Fruit fly (Drosophila melanogaster): ENCODE data around the gene Idgf3.

Idgf3 gene

dm6 chr2L:16487571-16488276 is 37.0 kb downstream of the Idgf3 start, which contains the start of gene Nepl8:
Gene Nepl8, plus strand, starts transcription at chr2L:16488148.
- no peak for TF ChIP-seq spab (GFP tag; optimal IDR thresholded peaks at IDR 0.05)
- no peak for TF ChIP-seq acj6 (GFP tag; optimal IDR thresholded peaks at IDR 0.05)
- peak; percentile 48 for TF ChIP-seq Sox14 (GFP tag; optimal IDR thresholded peaks at IDR 0.05)
- no peak for TF ChIP-seq Blimp-1 (GFP tag; optimal IDR thresholded peaks at IDR 0.05)
- TF ChIP-seq Hr4 (GFP tag; optimal IDR thresholded peaks at IDR 0.05) = no peak
- TF ChIP-seq CG11294 (GFP tag; IDR thresholded peaks at IDR 0.05) = no peak
- TF ChIP-seq Hr38 (GFP tag; optimal IDR thresholded peaks at IDR 0.05) = no peak
- TF ChIP-seq Met (GFP tag; optimal IDR thresholded peaks at IDR 0.05) = no peak
- peak; percentile 64 for TF ChIP-seq CG6276 (GFP tag; optimal IDR thresholded peaks at IDR 0.05)
- TF ChIP-seq CG6808 (GFP tag; optimal IDR thresholded peaks at IDR 0.05) = peak; percentile 35
- TF ChIP-seq Lpt (GFP tag; optimal IDR thresholded peaks at IDR 0.05) = no peak
- TF ChIP-seq Eip93F (GFP tag; optimal IDR thresholded peaks at IDR 0.05) = no peak
- peak; percentile 17 for TF ChIP-seq CG3032 (tag; optimal IDR thresholded peaks at IDR 0.05)
- no peak for TF ChIP-seq CG32006 (GFP tag; optimal IDR thresholded peaks at IDR 0.05)
- TF ChIP-seq CG9139 (GFP tag; optimal IDR thresholded peaks at IDR 0.05) = peak; percentile 10
- TF ChIP-seq CG1621 (tag; optimal IDR thresholded peaks at IDR 0.05) = no peak
- TF ChIP-seq ss (GFP tag; optimal IDR thresholded peaks at IDR 0.05) = peak; percentile 16 to 66
- peak; percentile 5 for TF ChIP-seq lz (GFP tag; optimal IDR thresholded peaks at IDR 0.05)
- no peak for TF ChIP-seq fd85E (GFP tag; optimal IDR thresholded peaks at IDR 0.05)
- no peak for TF ChIP-seq dac (GFP tag; optimal IDR thresholded peaks at IDR 0.05)
- peak; percentile 22; the same call in 1 of the 2 replicates for TF ChIP-seq CG15336 (GFP tag; IDR thresholded peaks at IDR 0.05)
- 0 out of 3 replicates have a peak, but pooled peaks have one; percentile 20 for TF ChIP-seq CG8119 (GFP tag; IDR thresholded peaks at IDR 0.05)
- TF ChIP-seq OdsH (GFP tag; optimal IDR thresholded peaks at IDR 0.05) = no peak
- TF ChIP-seq pdm3 (GFP tag; optimal IDR thresholded peaks at IDR 0.05) = peak; percentile 7

dm6 chr2L:16491123-16491751 is 40.5 kb downstream of the Idgf3 start, which contains the start of gene Tpr2:
Gene Tpr2, plus strand, starts transcription at chr2L:16491540.
- no peak for TF ChIP-seq fkh (GFP tag; optimal IDR thresholded peaks at IDR 0.05)
- no peak for TF ChIP-seq dac (GFP tag; optimal IDR thresholded peaks at IDR 0.05)
- no peak for TF ChIP-seq CG6163 (GFP tag; IDR thresholded peaks at IDR 0.05)
- TF ChIP-seq ss (GFP tag; optimal IDR thresholded peaks at IDR 0.05) = no peak
- no peak for TF ChIP-seq CG6854 (GFP tag; optimal IDR thresholded peaks at IDR 0.05)
- TF ChIP-seq Lpt (GFP tag; optimal IDR thresholded peaks at IDR 0.05) = peak; percentile 9
- peak; percentile 73 for TF ChIP-seq svp (GFP tag)
- TF ChIP-seq OdsH (GFP tag; optimal IDR thresholded peaks at IDR 0.05) = peak; percentile 21
- TF ChIP-seq lz (GFP tag; optimal IDR thresholded peaks at IDR 0.05) = peak; percentile 55
- no peak for TF ChIP-seq Eip93F (GFP tag; optimal IDR thresholded peaks at IDR 0.05)
- peak; percentile 26 for TF ChIP-seq CG3032 (tag; optimal IDR thresholded peaks at IDR 0.05)
- TF ChIP-seq Ets21C (GFP tag; optimal IDR thresholded peaks at IDR 0.05) = peak; percentile 46
- TF ChIP-seq CG11294 (GFP tag; IDR thresholded peaks at IDR 0.05) = no peak
- TF ChIP-seq Smox (GFP tag; optimal IDR thresholded peaks at IDR 0.05) = peak; percentile 48
- TF ChIP-seq fd59A (GFP tag; optimal IDR thresholded peaks at IDR 0.05) = no peak
- TF ChIP-seq Sox14 (GFP tag; optimal IDR thresholded peaks at IDR 0.05) = peak; percentile 53
- TF ChIP-seq CG6808 (GFP tag; optimal IDR thresholded peaks at IDR 0.05) = no peak
- no peak for TF ChIP-seq CG10669 (GFP tag; optimal IDR thresholded peaks at IDR 0.05)
- no peak for TF ChIP-seq CG6792 (GFP tag; optimal IDR thresholded peaks at IDR 0.05)
- no peak for TF ChIP-seq Hr38 (GFP tag; optimal IDR thresholded peaks at IDR 0.05)
- TF ChIP-seq acj6 (GFP tag; optimal IDR thresholded peaks at IDR 0.05) = peak; percentile 23
- TF ChIP-seq eg (GFP tag; IDR thresholded peaks at IDR 0.05) = 0 out of 3 replicates have a peak, but pooled peaks have one; percentile 30
- peak; percentile 13 for TF ChIP-seq Hr4 (GFP tag; optimal IDR thresholded peaks at IDR 0.05)
- peak; percentile 39 for TF ChIP-seq CG31627 (GFP tag; optimal IDR thresholded peaks at IDR 0.05)
- peak in 1 of 2 experiments; percentile 17 for TF ChIP-seq salr (GFP tag; optimal IDR thresholded peaks at IDR 0.05)
- TF ChIP-seq Sox15 (GFP tag; optimal IDR thresholded peaks at IDR 0.05) = no peak
- peak; percentile 25; the same call in 1 of the 3 replicates for TF ChIP-seq CG8119 (GFP tag; IDR thresholded peaks at IDR 0.05)
- TF ChIP-seq Eip75B (GFP tag; optimal IDR thresholded peaks at IDR 0.05) = no peak
- no peak for TF ChIP-seq CG11902 (GFP tag; optimal IDR thresholded peaks at IDR 0.05)
- TF ChIP-seq CG7368 (GFP tag; optimal IDR thresholded peaks at IDR 0.05) = no peak
- no peak for TF ChIP-seq Ets96B (tag; optimal IDR thresholded peaks at IDR 0.05)
- peak; percentile 21 for TF ChIP-seq Met (GFP tag; optimal IDR thresholded peaks at IDR 0.05)
- peak; percentile 57 for TF ChIP-seq esn (GFP tag; optimal IDR thresholded peaks at IDR 0.05)
- no peak for TF ChIP-seq CG8319 (GFP tag; optimal IDR thresholded peaks at IDR 0.05)
- no peak for TF ChIP-seq CG11762 (GFP tag; optimal IDR thresholded peaks at IDR 0.05; ENCODE audit: insufficient read depth)
- peak; percentile 72 for TF ChIP-seq Eip78C (GFP tag)
- peak; percentile 12 for TF ChIP-seq CG16779 (tag; optimal IDR thresholded peaks at IDR 0.05)

All from whole organism, prepupa.